Fruit fly (Drosophila melanogaster): Measurements from ENCODE around the gene CG31279.

dm6 chr3R:16387039-16387438, 43.4 kb upstream of the CG31279 start:
- TF ChIP-seq CG34367 (tag; optimal IDR thresholded peaks at IDR 0.05) (no peak), D1 (tag; optimal IDR thresholded peaks at IDR 0.05) (no peak), Pif1A (GFP tag; optimal IDR thresholded peaks at IDR 0.05) (no peak), CG9948 (tag; optimal IDR thresholded peaks at IDR 0.05) (no peak), CG8301 (tag; optimal IDR thresholded peaks at IDR 0.05) (no peak), fd96Ca (GFP tag; IDR thresholded peaks at IDR 0.05) (no peak), CG4496 (GFP tag; IDR thresholded peaks at IDR 0.05) (no peak), Pif1B (GFP tag; optimal IDR thresholded peaks at IDR 0.05) (no peak), EcR (GFP tag; optimal IDR thresholded peaks at IDR 0.05) (no peak)
